Fruit fly (Drosophila melanogaster): ENCODE data around the gene loco.

loco gene

DNA sequence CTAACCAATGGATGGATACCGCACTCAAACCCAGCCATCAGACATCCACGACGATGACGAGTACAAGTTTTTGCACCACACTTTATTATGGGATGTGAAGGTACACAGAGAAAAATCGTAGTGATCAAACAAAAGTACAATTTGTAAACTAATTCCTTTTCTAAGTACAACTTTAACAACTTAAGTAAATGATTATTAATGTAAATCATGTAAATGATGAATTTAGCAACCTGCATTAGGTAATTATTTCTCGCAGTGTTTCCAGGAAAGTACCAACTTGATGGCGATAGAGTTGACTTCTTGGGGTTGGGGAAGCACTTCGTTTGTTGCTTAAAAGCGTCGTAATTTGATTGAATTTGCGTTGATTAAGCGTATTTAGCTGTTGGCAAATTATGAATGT lies 23.9 kb upstream of the loco start (continued):
- TF ChIP-seq lbe (GFP tag; optimal IDR thresholded peaks at IDR 0.05) (no peak), CG10209 (GFP tag; optimal IDR thresholded peaks at IDR 0.05) (peak; percentile 67), Dbx (GFP tag; IDR thresholded peaks at IDR 0.05) (peak; percentile 61; the same call in 2 of the 3 replicates), bcd (GFP tag; optimal IDR thresholded peaks at IDR 0.05) (peak; percentile 39), wdn (GFP tag; IDR thresholded peaks at IDR 0.05) (peak; percentile 40; the same call in 1 of the 2 replicates), CG12391 (tag; optimal IDR thresholded peaks at IDR 0.05) (peak; percentile 78), pum (GFP tag; optimal IDR thresholded peaks at IDR 0.05) (peak; percentile 12), Dek (tag; optimal IDR thresholded peaks at IDR 0.05) (peak; percentile 50), CG2712 (tag; optimal IDR thresholded peaks at IDR 0.05) (peak; percentile 60), trh (GFP tag; optimal IDR thresholded peaks at IDR 0.05) (peak; percentile 26), CG18476 (GFP tag; optimal IDR thresholded peaks at IDR 0.05) (peak; percentile 11), lab (GFP tag; optimal IDR thresholded peaks at IDR 0.05) (peak; percentile 75), CG11093 (GFP tag; IDR thresholded peaks at IDR 0.05) (0 out of 3 replicates have a peak, but pooled peaks have one; percentile 20), Meics (GFP tag; optimal IDR thresholded peaks at IDR 0.05) (peak; percentile 60), lola (GFP tag; optimal IDR thresholded peaks at IDR 0.05) (no peak), bigmax (GFP tag; optimal IDR thresholded peaks at IDR 0.05) (no peak), CG9727 (GFP tag; optimal IDR thresholded peaks at IDR 0.05) (peak; percentile 55), amos (GFP tag; IDR thresholded peaks at IDR 0.05; ENCODE audit: partially characterized antibody) (no peak), ac (GFP tag; optimal IDR thresholded peaks at IDR 0.05) (no peak), knrl (GFP tag; IDR thresholded peaks at IDR 0.05; ENCODE audit: partially characterized antibody) (no peak), Hmr (GFP tag; optimal IDR thresholded peaks at IDR 0.05) (peak; percentile 69), unpg (GFP tag; optimal IDR thresholded peaks at IDR 0.05) (peak; percentile 77), klu (GFP tag; IDR thresholded peaks at IDR 0.05) (no peak), Ada2b (GFP tag; IDR thresholded peaks at IDR 0.05) (peak; percentile 63; the same call in 1 of the 2 replicates), CG34224 (GFP tag; IDR thresholded peaks at IDR 0.05; ENCODE audit: partially characterized antibody) (no peak), cato (GFP tag; optimal IDR thresholded peaks at IDR 0.05; ENCODE audit: borderline replicate concordance) (peak; percentile 40), CG1529 (GFP tag; optimal IDR thresholded peaks at IDR 0.05) (peak; percentile 42), CG8924 (tag; optimal IDR thresholded peaks at IDR 0.05) (peak; percentile 63), fd64A (GFP tag; optimal IDR thresholded peaks at IDR 0.05) (no peak), CG8359 (GFP tag; optimal IDR thresholded peaks at IDR 0.05; ENCODE audit: borderline replicate concordance) (peak; percentile 1), CG1832 (GFP tag; optimal IDR thresholded peaks at IDR 0.05) (no peak), CG17361 (GFP tag; IDR thresholded peaks at IDR 0.05) (peak; percentile 33; the same call in 1 of the 3 replicates), slp2 (GFP tag; optimal IDR thresholded peaks at IDR 0.05) (peak; percentile 20), mam (GFP tag; optimal IDR thresholded peaks at IDR 0.05) (peak; percentile 33), grn (GFP tag; optimal IDR thresholded peaks at IDR 0.05) (no peak), CG14014 (GFP tag; IDR thresholded peaks at IDR 0.05) (peak; percentile 84; the same call in 1 of the 2 replicates), hkb (optimal IDR thresholded peaks at IDR 0.05) (no peak), hkb (GFP tag; IDR thresholded peaks at IDR 0.05) (peak; percentile 87), CG34376 (GFP tag; optimal IDR thresholded peaks at IDR 0.05) (no peak), CG13894 (tag; optimal IDR thresholded peaks at IDR 0.05) (peak; percentile 59), CG17802 (tag; optimal IDR thresholded peaks at IDR 0.05) (no peak), nerfin-1 (tag; optimal IDR thresholded peaks at IDR 0.05) (peak; percentile 34), CG4617 (GFP tag; optimal IDR thresholded peaks at IDR 0.05; ENCODE audit: borderline replicate concordance) (no peak), HLH4C (GFP tag; IDR thresholded peaks at IDR 0.05; ENCODE audit: partially characterized antibody) (no peak), hth (optimal IDR thresholded peaks at IDR 0.05) (no peak), ara (GFP tag; IDR thresholded peaks at IDR 0.05) (peak; percentile 57; the same call in 1 of the 2 replicates), bab2 (GFP tag; optimal IDR thresholded peaks at IDR 0.05) (peak; percentile 46), ap (GFP tag; IDR thresholded peaks at IDR 0.05) (peak; percentile 77), CG11085 (GFP tag; IDR thresholded peaks at IDR 0.05) (no peak), CG7556 (GFP tag; optimal IDR thresholded peaks at IDR 0.05) (peak; percentile 67)
